Worm (Caenorhabditis elegans) whole organism, late embryonic: Measurements from ENCODE around the gene C27D8.2.

Experiments
- F13H6.1 ChIP-seq: sonication (generic microtip); optimal IDR thresholded peaks from 2 replicates; lab custom pipeline; 2016; ENCODE audit warnings: missing genetic modification characterization, missing compliant biosample characterization
- T23F11.4 ChIP-seq: fragments of 200-800 bp; sonication (Bioruptor generic); optimal IDR thresholded peaks from 2 replicates; lab custom pipeline; 2018; ENCODE audit warnings: mild to moderate bottlenecking, missing genetic modification characterization, missing compliant biosample characterization
- Y22D7AL.16 ChIP-seq: sonication (generic microtip); optimal IDR thresholded peaks from 2 replicates; lab custom pipeline; 2016; ENCODE audit warnings: missing genetic modification characterization, missing compliant biosample characterization
- ama-1 ChIP-seq: fragments of 150-350 bp; optimal IDR thresholded peaks from 2 replicates; lab custom pipeline; 2014
- ceh-14 ChIP-seq: sonication (generic microtip); optimal IDR thresholded peaks from 2 replicates; lab custom pipeline; 2016; ENCODE audit warnings: missing genotype, missing genetic modification characterization, missing compliant biosample characterization
- ceh-19 ChIP-seq: fragments of 200-800 bp; sonication (Bioruptor generic); optimal IDR thresholded peaks from 2 replicates; lab custom pipeline; 2018; ENCODE audit warnings: mild to moderate bottlenecking, missing genetic modification characterization, missing compliant biosample characterization
- ceh-2 ChIP-seq: sonication (generic microtip); optimal IDR thresholded peaks from 2 replicates; lab custom pipeline; 2016; ENCODE audit warnings: missing genotype, missing genetic modification characterization, missing compliant biosample characterization
- ceh-22 ChIP-seq: sonication (generic microtip); optimal IDR thresholded peaks from 2 replicates; lab custom pipeline; 2017; ENCODE audit warnings: missing biosample characterization, missing genetic modification characterization
- ceh-24 ChIP-seq: sonication (generic microtip); optimal IDR thresholded peaks from 2 replicates; lab custom pipeline; 2016; ENCODE audit warnings: mild to moderate bottlenecking, missing genetic modification characterization, missing compliant biosample characterization
- ceh-31 ChIP-seq: sonication (generic microtip); optimal IDR thresholded peaks from 2 replicates; lab custom pipeline; 2016; ENCODE audit warnings: missing genetic modification characterization, missing compliant biosample characterization
- ceh-45 ChIP-seq: fragments of 200-800 bp; sonication (Bioruptor generic); IDR thresholded peaks from 2 replicates; pipeline ENCODE4 v1.3.6; 2022; ENCODE audit warnings: missing genetic modification reagents, missing genetic modification characterization, missing compliant biosample characterization
- ceh-48 ChIP-seq: sonication (generic microtip); optimal IDR thresholded peaks from 2 replicates; lab custom pipeline; 2016; ENCODE audit warnings: missing genetic modification characterization, inconsistent platforms, missing compliant biosample characterization
- che-1 ChIP-seq: sonication (generic microtip); optimal IDR thresholded peaks from 2 replicates; lab custom pipeline; 2016; ENCODE audit warnings: mild to moderate bottlenecking, missing genetic modification characterization, missing compliant biosample characterization
- dmd-4 ChIP-seq: sonication (generic microtip); optimal IDR thresholded peaks from 2 replicates; lab custom pipeline; 2016; ENCODE audit warnings: borderline replicate concordance, missing genetic modification characterization, missing compliant biosample characterization
- dve-1 ChIP-seq: sonication (generic microtip); optimal IDR thresholded peaks from 2 replicates; lab custom pipeline; 2017; ENCODE audit warnings: antibody characterized with exemption, mild to moderate bottlenecking, missing genetic modification characterization, missing compliant biosample characterization
- elt-2 ChIP-seq: sonication (generic microtip); optimal IDR thresholded peaks from 2 replicates; lab custom pipeline; 2016; ENCODE audit warnings: missing genetic modification reagents, missing genetic modification characterization, missing compliant biosample characterization
- eyg-1 ChIP-seq: sonication (generic microtip); optimal IDR thresholded peaks from 2 replicates; lab custom pipeline; 2016; ENCODE audit warnings: missing genotype, missing genetic modification characterization, missing compliant biosample characterization
- fkh-10 ChIP-seq: fragments of 150-350 bp; optimal IDR thresholded peaks from 2 replicates; lab custom pipeline; 2014; ENCODE audit warnings: missing biosample characterization, missing genetic modification reagents, missing genetic modification characterization
- fkh-6 ChIP-seq: sonication (generic microtip); optimal IDR thresholded peaks from 2 replicates; lab custom pipeline; 2016; ENCODE audit warnings: missing genetic modification characterization, missing compliant biosample characterization
- gmeb-2 ChIP-seq: sonication (generic microtip); optimal IDR thresholded peaks from 2 replicates; lab custom pipeline; 2016; ENCODE audit warnings: missing genetic modification characterization, inconsistent platforms, missing compliant biosample characterization
- hlh-15 ChIP-seq: sonication (generic microtip); optimal IDR thresholded peaks from 2 replicates; lab custom pipeline; 2016; ENCODE audit warnings: missing genetic modification characterization, missing compliant biosample characterization
- hlh-6 ChIP-seq: sonication (generic microtip); optimal IDR thresholded peaks from 2 replicates; lab custom pipeline; 2016; ENCODE audit warnings: missing genotype, missing genetic modification characterization, missing compliant biosample characterization
- lim-6 ChIP-seq: sonication (generic microtip); optimal IDR thresholded peaks from 2 replicates; lab custom pipeline; 2016; ENCODE audit warnings: missing genetic modification characterization, missing compliant biosample characterization
- lin-11 ChIP-seq: fragments of 200-800 bp; sonication (Bioruptor generic); optimal IDR thresholded peaks from 2 replicates; lab custom pipeline; 2018; ENCODE audit warnings: mild to moderate bottlenecking, missing genetic modification characterization, missing compliant biosample characterization
- nfya-1 ChIP-seq: sonication (generic microtip); optimal IDR thresholded peaks from 2 replicates; lab custom pipeline; 2017; ENCODE audit warnings: missing genetic modification characterization, mild to moderate bottlenecking, missing compliant biosample characterization, antibody characterized with exemption, moderate library complexity
- nhr-11 ChIP-seq: fragments of 150-350 bp; optimal IDR thresholded peaks from 2 replicates; lab custom pipeline; 2014; ENCODE audit warnings: missing biosample characterization, missing genetic modification characterization
- nhr-232 ChIP-seq: sonication (generic microtip); optimal IDR thresholded peaks from 2 replicates; lab custom pipeline; 2016; ENCODE audit warnings: missing genetic modification characterization, missing compliant biosample characterization
- pag-3 ChIP-seq: sonication (generic microtip); optimal IDR thresholded peaks from 2 replicates; lab custom pipeline; 2016; ENCODE audit warnings: missing compliant biosample characterization, missing genetic modification characterization, borderline replicate concordance
- pat-9 ChIP-seq: fragments of 200-800 bp; sonication (Bioruptor generic); optimal IDR thresholded peaks from 2 replicates; lab custom pipeline; 2018; ENCODE audit warnings: mild to moderate bottlenecking, missing genetic modification characterization, moderate library complexity, missing compliant biosample characterization
- pha-2 ChIP-seq: sonication (generic microtip); optimal IDR thresholded peaks from 2 replicates; lab custom pipeline; 2017; ENCODE audit warnings: mild to moderate bottlenecking, missing genetic modification characterization, missing compliant biosample characterization
- pha-4 ChIP-seq: fragments of 150-350 bp; optimal IDR thresholded peaks from 2 replicates; lab custom pipeline; 2018; ENCODE audit warnings: missing biosample characterization, missing genetic modification reagents, missing genetic modification characterization
- pros-1 ChIP-seq: fragments of 150-350 bp; optimal IDR thresholded peaks from 2 replicates; lab custom pipeline; 2014; ENCODE audit warnings: missing biosample characterization, missing genetic modification reagents, missing genetic modification characterization
- sox-2 ChIP-seq: fragments of 200-800 bp; sonication (Bioruptor generic); IDR thresholded peaks from 2 replicates; pipeline ENCODE4 v1.3.6; 2022; ENCODE audit warnings: missing genetic modification reagents, missing genetic modification characterization, missing compliant biosample characterization
- tbx-2 ChIP-seq: sonication (generic microtip); optimal IDR thresholded peaks from 2 replicates; lab custom pipeline; 2016; ENCODE audit warnings: missing genetic modification characterization, missing compliant biosample characterization
- ttx-3 ChIP-seq: sonication (generic microtip); optimal IDR thresholded peaks from 2 replicates; lab custom pipeline; 2016; ENCODE audit warnings: missing genetic modification reagents, missing genetic modification characterization, missing compliant biosample characterization
- unc-3 ChIP-seq, 2 experiments: fragments of 200-800 bp in 1 of 2; sonication (Bioruptor generic) in 1 of 2; sonication (generic microtip) in 1 of 2; conservative IDR thresholded peaks in 1 of 2; optimal IDR thresholded peaks in 1 of 2; 2 replicates each; pipeline versions ENCODE4 v1.3.6 to Lab custom; 2016 to 2022; ENCODE audit warnings: missing compliant biosample characterization in 2 of 2, missing genetic modification characterization in 2 of 2, missing genetic modification reagents in 1 of 2
- unc-42 ChIP-seq: sonication (generic microtip); optimal IDR thresholded peaks from 2 replicates; lab custom pipeline; 2016; ENCODE audit warnings: missing genotype, missing genetic modification characterization, missing compliant biosample characterization
- unc-55 ChIP-seq: sonication (generic microtip); optimal IDR thresholded peaks from 2 replicates; lab custom pipeline; 2017; ENCODE audit warnings: missing biosample characterization, missing genetic modification reagents, missing genetic modification characterization
- unc-86 ChIP-seq: sonication (generic microtip); optimal IDR thresholded peaks from 2 replicates; lab custom pipeline; 2016; ENCODE audit warnings: missing genetic modification characterization, missing compliant biosample characterization
- zip-5 ChIP-seq: sonication (generic microtip); optimal IDR thresholded peaks from 2 replicates; lab custom pipeline; 2016; ENCODE audit warnings: missing genetic modification characterization, missing compliant biosample characterization

Gene C27D8.2

ce11 chrIV:12725228-12725627 lies 14.2 kb downstream of the C27D8.2 start:
- TF ChIP-seq unc-86 (tag; lab: Kevin White, UChicago) (no peak), F13H6.1 (tag; lab: Kevin White, UChicago) (no peak), ceh-14 (tag; lab: Kevin White, UChicago) (no peak), nhr-11 (tag; lab: Kevin White, UChicago) (no peak), pha-4 (tag; lab: Kevin White, UChicago) (no peak), sox-2 (GFP tag; lab: Robert Waterston, UW) (no peak), tbx-2 (tag; lab: Kevin White, UChicago) (no peak), ceh-24 (tag; lab: Kevin White, UChicago) (no peak), pat-9 (tag; lab: Kevin White, UChicago) (no peak), ceh-45 (no peak)

- TF ChIP-seq che-1 (no peak), T23F11.4 (GFP tag; lab: Kevin White, UChicago) (no peak), Y22D7AL.16 (tag; lab: Kevin White, UChicago) (no peak), lim-6 (no peak), gmeb-2 (tag; lab: Kevin White, UChicago) (no peak), dmd-4 (tag; lab: Kevin White, UChicago) (no peak), dve-1 (tag; lab: Kevin White, UChicago) (no peak), ttx-3 (tag; lab: Kevin White, UChicago) (no peak), hlh-15 (tag; lab: Kevin White, UChicago) (no peak), pros-1 (tag; lab: Kevin White, UChicago) (no peak)
Observed at ce11 chrIV:12725925-12726324, 14.9 kb downstream of the C27D8.2 start.

ce11 chrIV:12728162-12728561 lies 17.1 kb downstream of the C27D8.2 start:
- TF ChIP-seq fkh-10 (GFP tag; lab: Kevin White, UChicago) (no peak), elt-2 (tag; lab: Kevin White, UChicago) (peak; percentile 65)

DNA sequence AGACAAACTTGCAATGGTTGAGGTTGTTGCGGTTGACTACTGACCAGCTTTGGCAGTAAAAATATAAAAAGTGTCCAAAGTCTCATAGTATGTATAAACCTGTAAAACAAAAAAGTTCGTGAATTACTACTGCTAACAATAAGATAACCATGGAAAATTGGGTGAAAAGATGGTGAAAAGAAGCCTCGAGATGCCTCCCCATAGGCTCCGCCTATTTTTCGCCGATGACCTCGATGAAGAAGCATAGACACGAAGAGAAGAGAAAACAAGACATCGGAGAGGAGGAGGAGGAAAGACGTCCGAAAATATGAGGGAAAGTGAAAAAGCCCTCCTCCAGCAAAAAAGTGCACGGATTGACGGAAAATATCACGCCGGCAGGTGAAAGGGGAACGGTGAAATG lies 30.4 kb downstream of the C27D8.2 start, which contains the start of gene T23F6.5:
T23F6.5 (minus strand) TSS at position 101 of the 400 bp plus-strand sequence.
- TF ChIP-seq pag-3 (tag; lab: Kevin White, UChicago) (no peak), hlh-6 (no peak), unc-55 (GFP tag; lab: Kevin White, UChicago) (no peak), ceh-14 (tag; lab: Kevin White, UChicago) (no peak), ceh-48 (no peak), nhr-232 (tag; lab: Kevin White, UChicago) (no peak)

DNA sequence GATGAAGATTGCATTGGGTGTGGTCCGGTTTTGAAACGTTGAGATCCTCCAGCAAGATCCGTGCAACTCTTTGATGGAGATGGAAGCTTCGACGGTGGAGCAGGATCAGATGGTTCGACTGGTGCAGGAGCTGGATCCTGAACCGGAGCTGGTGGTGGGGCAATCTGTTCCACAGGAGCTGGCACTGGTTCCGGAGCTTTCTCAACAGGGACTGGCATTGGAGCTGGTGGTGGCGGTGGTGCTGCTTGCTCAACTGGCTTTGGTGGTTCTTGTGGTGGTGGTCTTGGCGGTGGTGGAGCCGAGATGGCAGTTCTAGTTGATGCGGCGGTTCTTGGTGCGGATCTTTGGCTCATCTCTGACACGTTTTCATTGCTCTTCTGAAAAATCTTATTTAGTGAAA lies 32.7 kb downstream of the C27D8.2 start:
- TF ChIP-seq ceh-22 (tag; lab: Kevin White, UChicago) = no peak
- no peak for TF ChIP-seq fkh-6 (tag; lab: Kevin White, UChicago)
- TF ChIP-seq unc-3 (GFP tag; conservative IDR thresholded peaks at IDR 0.05; lab: Robert Waterston, UW) = no peak
- no peak for TF ChIP-seq unc-3 (tag; optimal IDR thresholded peaks at IDR 0.05; lab: Kevin White, UChicago)
- no peak for TF ChIP-seq Y22D7AL.16 (tag; lab: Kevin White, UChicago)
- no peak for TF ChIP-seq pha-2
- no peak for TF ChIP-seq eyg-1 (tag; lab: Kevin White, UChicago)
- TF ChIP-seq zip-5 (tag; lab: Kevin White, UChicago) = no peak
- TF ChIP-seq ceh-19 (GFP tag; lab: Kevin White, UChicago) = no peak
- no peak for TF ChIP-seq dmd-4 (tag; lab: Kevin White, UChicago)
- TF ChIP-seq nfya-1 (tag; lab: Kevin White, UChicago) = no peak
- no peak for TF ChIP-seq ceh-2 (tag; lab: Kevin White, UChicago)
- TF ChIP-seq unc-42 (tag; lab: Kevin White, UChicago) = no peak
- no peak for TF ChIP-seq ceh-31 (tag; lab: Kevin White, UChicago)
- no peak for TF ChIP-seq ama-1 (lab: Kevin White, UChicago)
- no peak for TF ChIP-seq lin-11 (tag; lab: Kevin White, UChicago)
- TF ChIP-seq pag-3 (tag; lab: Kevin White, UChicago) = no peak
- no peak for TF ChIP-seq elt-2 (tag; lab: Kevin White, UChicago)
